Worm (Caenorhabditis elegans) whole organism, late embryonic: ENCODE data around the gene ptr-5.
A peak's percentile ranks its signal among the peaks of the same experiment; 100 is the strongest.

ENCODE experiments used
- K02D7.2 ChIP-seq: sonication (generic microtip); optimal IDR thresholded peaks from 2 replicates; lab custom pipeline; 2017; ENCODE audit warnings: mild to moderate bottlenecking, missing genetic modification characterization, missing compliant biosample characterization
- K09A11.1 ChIP-seq: sonication (generic microtip); optimal IDR thresholded peaks from 2 replicates; lab custom pipeline; 2017; ENCODE audit warnings: antibody characterized with exemption, mild to moderate bottlenecking, missing genetic modification characterization, missing compliant biosample characterization; ENCODE audit not compliant: insufficient read depth
- T23F11.4 ChIP-seq: fragments of 200-800 bp; sonication (Bioruptor generic); optimal IDR thresholded peaks from 2 replicates; lab custom pipeline; 2018; ENCODE audit warnings: mild to moderate bottlenecking, missing genetic modification characterization, missing compliant biosample characterization
- ama-1 ChIP-seq: fragments of 150-350 bp; optimal IDR thresholded peaks from 2 replicates; lab custom pipeline; 2014
- ceh-14 ChIP-seq: sonication (generic microtip); optimal IDR thresholded peaks from 2 replicates; lab custom pipeline; 2016; ENCODE audit warnings: missing genotype, missing genetic modification characterization, missing compliant biosample characterization
- ceh-24 ChIP-seq: sonication (generic microtip); optimal IDR thresholded peaks from 2 replicates; lab custom pipeline; 2016; ENCODE audit warnings: mild to moderate bottlenecking, missing genetic modification characterization, missing compliant biosample characterization
- ceh-30 ChIP-seq: fragments of 150-350 bp; optimal IDR thresholded peaks from 2 replicates; lab custom pipeline; 2014; ENCODE audit warnings: missing biosample characterization, missing genetic modification characterization
- ceh-34 ChIP-seq: sonication (generic microtip); optimal IDR thresholded peaks from 2 replicates; lab custom pipeline; 2016; ENCODE audit warnings: mild to moderate bottlenecking, missing genetic modification characterization, missing compliant biosample characterization
- ceh-45 ChIP-seq: fragments of 200-800 bp; sonication (Bioruptor generic); IDR thresholded peaks from 2 replicates; pipeline ENCODE4 v1.3.6; 2022; ENCODE audit warnings: missing genetic modification reagents, missing genetic modification characterization, missing compliant biosample characterization
- ceh-48 ChIP-seq: sonication (generic microtip); optimal IDR thresholded peaks from 2 replicates; lab custom pipeline; 2016; ENCODE audit warnings: missing genetic modification characterization, inconsistent platforms, missing compliant biosample characterization
- ceh-9 ChIP-seq: sonication (generic microtip); optimal IDR thresholded peaks from 2 replicates; lab custom pipeline; 2016; ENCODE audit warnings: mild to moderate bottlenecking, missing genetic modification characterization, inconsistent platforms, missing compliant biosample characterization
- dmd-4 ChIP-seq: sonication (generic microtip); optimal IDR thresholded peaks from 2 replicates; lab custom pipeline; 2016; ENCODE audit warnings: borderline replicate concordance, missing genetic modification characterization, missing compliant biosample characterization
- dve-1 ChIP-seq: sonication (generic microtip); optimal IDR thresholded peaks from 2 replicates; lab custom pipeline; 2017; ENCODE audit warnings: antibody characterized with exemption, mild to moderate bottlenecking, missing genetic modification characterization, missing compliant biosample characterization
- ets-4 ChIP-seq: sonication (generic microtip); optimal IDR thresholded peaks from 2 replicates; lab custom pipeline; 2016; ENCODE audit warnings: missing genetic modification characterization, missing compliant biosample characterization
- fax-1 ChIP-seq: sonication (generic microtip); optimal IDR thresholded peaks from 2 replicates; lab custom pipeline; 2016; ENCODE audit warnings: missing genotype, missing genetic modification characterization, missing compliant biosample characterization
- fkh-10 ChIP-seq: fragments of 150-350 bp; optimal IDR thresholded peaks from 2 replicates; lab custom pipeline; 2014; ENCODE audit warnings: missing biosample characterization, missing genetic modification reagents, missing genetic modification characterization
- hlh-30 ChIP-seq: sonication (generic microtip); optimal IDR thresholded peaks from 2 replicates; lab custom pipeline; 2017; ENCODE audit warnings: antibody characterized with exemption, missing genetic modification characterization, missing compliant biosample characterization; ENCODE audit not compliant: insufficient read depth
- hlh-6 ChIP-seq: sonication (generic microtip); optimal IDR thresholded peaks from 2 replicates; lab custom pipeline; 2016; ENCODE audit warnings: missing genotype, missing genetic modification characterization, missing compliant biosample characterization
- hlh-8 ChIP-seq: sonication (generic microtip); optimal IDR thresholded peaks from 2 replicates; lab custom pipeline; 2016; ENCODE audit warnings: missing genotype, missing genetic modification characterization, missing compliant biosample characterization
- lin-11 ChIP-seq: fragments of 200-800 bp; sonication (Bioruptor generic); optimal IDR thresholded peaks from 2 replicates; lab custom pipeline; 2018; ENCODE audit warnings: mild to moderate bottlenecking, missing genetic modification characterization, missing compliant biosample characterization
- mec-3 ChIP-seq: sonication (generic microtip); optimal IDR thresholded peaks from 2 replicates; lab custom pipeline; 2016; ENCODE audit warnings: borderline replicate concordance, missing genetic modification characterization, missing compliant biosample characterization
- nhr-11 ChIP-seq: fragments of 150-350 bp; optimal IDR thresholded peaks from 2 replicates; lab custom pipeline; 2014; ENCODE audit warnings: missing biosample characterization, missing genetic modification characterization
- pag-3 ChIP-seq: sonication (generic microtip); optimal IDR thresholded peaks from 2 replicates; lab custom pipeline; 2016; ENCODE audit warnings: missing compliant biosample characterization, missing genetic modification characterization, borderline replicate concordance
- pat-9 ChIP-seq: fragments of 200-800 bp; sonication (Bioruptor generic); optimal IDR thresholded peaks from 2 replicates; lab custom pipeline; 2018; ENCODE audit warnings: mild to moderate bottlenecking, missing genetic modification characterization, moderate library complexity, missing compliant biosample characterization
- pax-1 ChIP-seq: fragments of 150-350 bp; optimal IDR thresholded peaks from 2 replicates; lab custom pipeline; 2014; ENCODE audit warnings: missing biosample characterization, missing genetic modification characterization
- pha-2 ChIP-seq: sonication (generic microtip); optimal IDR thresholded peaks from 2 replicates; lab custom pipeline; 2017; ENCODE audit warnings: mild to moderate bottlenecking, missing genetic modification characterization, missing compliant biosample characterization
- pqm-1 ChIP-seq: sonication (generic microtip); optimal IDR thresholded peaks from 2 replicates; lab custom pipeline; 2016; ENCODE audit warnings: missing genetic modification characterization, missing compliant biosample characterization
- ref-2 ChIP-seq: sonication (generic microtip); optimal IDR thresholded peaks from 2 replicates; lab custom pipeline; 2016; ENCODE audit warnings: missing genetic modification characterization, missing compliant biosample characterization
- syd-9 ChIP-seq: sonication (generic microtip); optimal IDR thresholded peaks from 2 replicates; lab custom pipeline; 2016; ENCODE audit warnings: mild to moderate bottlenecking, missing genetic modification characterization, moderate library complexity, missing compliant biosample characterization
- tbx-2 ChIP-seq: sonication (generic microtip); optimal IDR thresholded peaks from 2 replicates; lab custom pipeline; 2016; ENCODE audit warnings: missing genetic modification characterization, missing compliant biosample characterization
- unc-3 ChIP-seq, 2 experiments: fragments of 200-800 bp in 1 of 2; sonication (Bioruptor generic) in 1 of 2; sonication (generic microtip) in 1 of 2; conservative IDR thresholded peaks in 1 of 2; optimal IDR thresholded peaks in 1 of 2; 2 replicates each; pipeline versions ENCODE4 v1.3.6 to Lab custom; 2016 to 2022; ENCODE audit warnings: missing compliant biosample characterization in 2 of 2, missing genetic modification characterization in 2 of 2, missing genetic modification reagents in 1 of 2
- unc-42 ChIP-seq: sonication (generic microtip); optimal IDR thresholded peaks from 2 replicates; lab custom pipeline; 2016; ENCODE audit warnings: missing genotype, missing genetic modification characterization, missing compliant biosample characterization
- ztf-16 ChIP-seq: sonication (generic microtip); optimal IDR thresholded peaks from 2 replicates; lab custom pipeline; 2017; ENCODE audit warnings: missing genetic modification characterization, missing compliant biosample characterization

The ptr-5 gene

ce11 chrX:17352098-17352497 lies 33.7 kb downstream of the ptr-5 start:
- TF ChIP-seq unc-42, result peak; percentile 81
- TF ChIP-seq ceh-30 (tag; lab: Kevin White, UChicago), result no peak
- TF ChIP-seq hlh-30 (tag; lab: Kevin White, UChicago), result no peak
- no peak for TF ChIP-seq ama-1 (lab: Kevin White, UChicago)
- no peak for TF ChIP-seq ceh-45 (GFP tag; lab: Robert Waterston, UW)
- TF ChIP-seq ceh-9 (tag; lab: Kevin White, UChicago), result no peak
- TF ChIP-seq pha-2 (tag; lab: Kevin White, UChicago), result no peak

- no peak for TF ChIP-seq dve-1
- TF ChIP-seq K02D7.2 (tag; lab: Kevin White, UChicago), result no peak
- TF ChIP-seq pag-3 (tag; lab: Kevin White, UChicago), result no peak
- no peak for TF ChIP-seq nhr-11 (tag; lab: Kevin White, UChicago)
- TF ChIP-seq mec-3 (tag; lab: Kevin White, UChicago), result no peak
Measured at ce11 chrX:17355462-17355861, 37.1 kb downstream of the ptr-5 start.

- no peak for TF ChIP-seq T23F11.4 (GFP tag; lab: Kevin White, UChicago)
- TF ChIP-seq ref-2, result no peak
- no peak for TF ChIP-seq hlh-6
- no peak for TF ChIP-seq K09A11.1 (tag; lab: Kevin White, UChicago)
- TF ChIP-seq pax-1 (tag; lab: Kevin White, UChicago), result no peak
- TF ChIP-seq hlh-8 (tag; lab: Kevin White, UChicago), result no peak
Measured at ce11 chrX:17356748-17357147, 38.4 kb downstream of the ptr-5 start.

- TF ChIP-seq ceh-30 (tag; lab: Kevin White, UChicago) (no peak), ceh-24 (tag; lab: Kevin White, UChicago) (no peak), hlh-6 (no peak), ceh-45 (GFP tag; lab: Robert Waterston, UW) (no peak), ztf-16 (no peak), ceh-14 (tag; lab: Kevin White, UChicago) (no peak)
Measured at ce11 chrX:17359452-17359851, 41.1 kb downstream of the ptr-5 start, which contains the start of gene npr-36. TSS of gene npr-36 (plus strand) at chrX:17359752.

ce11 chrX:17362529-17362928 lies 44.1 kb downstream of the ptr-5 start, which contains the start of gene F10D7.11:
TSS of gene F10D7.11 (plus strand) at chrX:17362829.
- TF ChIP-seq hlh-6 (no peak), pat-9 (no peak), syd-9 (no peak), nhr-11 (tag; lab: Kevin White, UChicago) (no peak), fkh-10 (GFP tag; lab: Kevin White, UChicago) (no peak), unc-3 (GFP tag; conservative IDR thresholded peaks at IDR 0.05; lab: Robert Waterston, UW) (no peak), unc-3 (tag; optimal IDR thresholded peaks at IDR 0.05; lab: Kevin White, UChicago) (no peak), fax-1 (no peak), lin-11 (tag; lab: Kevin White, UChicago) (no peak), dmd-4 (tag; lab: Kevin White, UChicago) (no peak), pag-3 (tag; lab: Kevin White, UChicago) (no peak), ceh-24 (tag; lab: Kevin White, UChicago) (no peak), pqm-1 (no peak), ets-4 (tag; lab: Kevin White, UChicago) (no peak), tbx-2 (tag; lab: Kevin White, UChicago) (no peak), ceh-48 (tag; lab: Kevin White, UChicago) (no peak), ceh-34 (tag; lab: Kevin White, UChicago) (no peak)
